Worm (Caenorhabditis elegans): ENCODE results near the gene dnj-25.

DNA sequence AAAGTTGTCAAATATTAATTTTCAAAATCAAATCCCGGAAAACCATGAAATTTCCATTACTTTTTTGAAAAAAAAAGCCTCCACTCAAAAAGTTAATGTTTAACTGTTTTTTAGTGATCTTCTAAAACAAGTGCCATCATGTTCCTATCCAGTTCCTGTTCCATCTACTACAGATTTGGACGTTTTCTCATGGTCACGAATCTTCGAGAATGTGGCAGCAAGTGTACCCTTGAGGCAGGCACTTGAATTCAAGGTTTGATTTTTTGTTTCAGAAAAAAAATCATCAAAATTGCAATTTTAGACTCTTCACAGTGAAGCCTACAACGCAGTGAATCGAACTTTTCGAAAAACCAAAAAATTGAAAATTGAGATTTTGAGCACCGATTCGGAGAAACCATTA lies 29.6 kb downstream of the dnj-25 start:
- no peak for TF ChIP-seq ceh-36 (tag; optimal IDR thresholded peaks at IDR 0.05)
- no peak for TF ChIP-seq ama-1 (optimal IDR thresholded peaks at IDR 0.05)
- no peak for TF ChIP-seq aly-1 (tag; optimal IDR thresholded peaks at IDR 0.05)
- TF ChIP-seq pes-1 (GFP tag; IDR thresholded peaks at IDR 0.05): no peak
- TF ChIP-seq tra-4 (tag; optimal IDR thresholded peaks at IDR 0.05): no peak
- no peak for TF ChIP-seq hmbx-1 (tag; optimal IDR thresholded peaks at IDR 0.05)
- no peak for TF ChIP-seq flt-1 (GFP tag; IDR thresholded peaks at IDR 0.05)
- TF ChIP-seq scrt-1 (GFP tag; IDR thresholded peaks at IDR 0.05): no peak
- TF ChIP-seq F13C5.2 (tag; optimal IDR thresholded peaks at IDR 0.05): no peak

Data from whole organism, early embryonic.